Fruit fly (Drosophila melanogaster) whole organism, embryonic: ENCODE measurements around the gene Arp8.

ENCODE experiments used
- B-H2 ChIP-seq: fragments of 200-800 bp; sonication (Bioruptor generic); optimal IDR thresholded peaks from 2 replicates; lab custom pipeline; 2018; ENCODE audit warnings: missing biosample characterization, mild to moderate bottlenecking, missing genetic modification characterization
- Bgb ChIP-seq: fragments of 200-800 bp; sonication (Bioruptor generic); IDR thresholded peaks from 2 replicates; pipeline ENCODE4 v1.3.6; 2022; ENCODE audit warnings: missing biosample characterization, missing genetic modification characterization; ENCODE audit not compliant: partially characterized antibody
- CG11085 ChIP-seq: fragments of 200-800 bp; sonication (Bioruptor generic); IDR thresholded peaks from 2 replicates; pipeline ENCODE4 v1.3.6; 2022; ENCODE audit warnings: missing biosample characterization, missing genetic modification characterization
- CG11696 ChIP-seq: fragments of 200-800 bp; sonication (Bioruptor generic); IDR thresholded peaks from 2 replicates; pipeline ENCODE4 v1.3.6; 2022; ENCODE audit warnings: missing biosample characterization, missing genetic modification characterization
- CG12744 ChIP-seq: fragments of 200-800 bp; sonication (Bioruptor generic); optimal IDR thresholded peaks from 2 replicates; lab custom pipeline; 2016; ENCODE audit warnings: missing biosample characterization, missing genetic modification characterization
- CG13894 ChIP-seq: fragments of 200-800 bp; sonication (Bioruptor generic); optimal IDR thresholded peaks from 3 replicates; lab custom pipeline; 2018; ENCODE audit warnings: missing biosample characterization, mild to moderate bottlenecking, missing genetic modification characterization, moderate library complexity
- CG14667 ChIP-seq: fragments of 200-800 bp; sonication (Bioruptor generic); IDR thresholded peaks from 2 replicates; pipeline ENCODE4 v1.3.6; 2022; ENCODE audit warnings: missing biosample characterization, missing genetic modification characterization
- CG17328 ChIP-seq: fragments of 200-800 bp; sonication (Bioruptor generic); IDR thresholded peaks from 2 replicates; pipeline ENCODE4 v1.3.6; 2022; ENCODE audit warnings: missing biosample characterization, missing genetic modification characterization
- CG17612 ChIP-seq: fragments of 200-800 bp; sonication (Bioruptor generic); IDR thresholded peaks from 2 replicates; pipeline ENCODE4 v1.3.6; 2022; ENCODE audit warnings: missing biosample characterization, missing genetic modification characterization
- CG1832 ChIP-seq: fragments of 200-800 bp; sonication (Bioruptor generic); optimal IDR thresholded peaks from 2 replicates; lab custom pipeline; 2017; ENCODE audit warnings: missing biosample characterization, mild to moderate bottlenecking, missing genetic modification characterization, inconsistent platforms
- CG18764 ChIP-seq: fragments of 200-800 bp; sonication (Bioruptor generic); optimal IDR thresholded peaks from 3 replicates; lab custom pipeline; 2016; ENCODE audit warnings: missing biosample characterization, missing genetic modification characterization
- CG2116 ChIP-seq: fragments of 200-800 bp; sonication (Bioruptor generic); optimal IDR thresholded peaks from 3 replicates; lab custom pipeline; 2018; ENCODE audit warnings: missing biosample characterization, mild to moderate bottlenecking, missing genetic modification characterization
- CG2202 ChIP-seq: fragments of 200-800 bp; sonication (Bioruptor generic); optimal IDR thresholded peaks from 2 replicates; lab custom pipeline; 2018; ENCODE audit warnings: missing biosample characterization, mild to moderate bottlenecking, missing genetic modification characterization
- CG31441 ChIP-seq: fragments of 200-800 bp; sonication (Bioruptor generic); IDR thresholded peaks from 2 replicates; pipeline ENCODE4 v1.3.6; 2022; ENCODE audit warnings: missing biosample characterization, missing genetic modification characterization
- CG34376 ChIP-seq: fragments of 200-800 bp; sonication (Bioruptor generic); optimal IDR thresholded peaks from 2 replicates; lab custom pipeline; 2018; ENCODE audit warnings: missing biosample characterization, mild to moderate bottlenecking, missing genetic modification characterization
- CG3995 ChIP-seq: fragments of 200-800 bp; sonication (Bioruptor generic); optimal IDR thresholded peaks from 3 replicates; lab custom pipeline; 2016; ENCODE audit warnings: missing biosample characterization, missing genetic modification characterization
- CG4328 ChIP-seq: fragments of 200-800 bp; sonication (Bioruptor generic); optimal IDR thresholded peaks from 3 replicates; lab custom pipeline; 2017; ENCODE audit warnings: missing biosample characterization, missing genetic modification reagents, missing genetic modification characterization
- CG4707 ChIP-seq: fragments of 200-800 bp; sonication (Bioruptor generic); optimal IDR thresholded peaks from 2 replicates; lab custom pipeline; 2018; ENCODE audit warnings: missing biosample characterization, mild to moderate bottlenecking, missing genetic modification characterization, moderate library complexity
- CG6272 ChIP-seq: fragments of 200-800 bp; sonication (Bioruptor generic); IDR thresholded peaks from 2 replicates; pipeline ENCODE4 v1.3.6; 2022; ENCODE audit warnings: missing biosample characterization, missing genetic modification characterization
- CG7987 ChIP-seq: fragments of 200-800 bp; sonication (Bioruptor generic); optimal IDR thresholded peaks from 2 replicates; lab custom pipeline; 2018; ENCODE audit warnings: missing biosample characterization, mild to moderate bottlenecking, missing genetic modification characterization, moderate library complexity
- CG8290 ChIP-seq, 3 experiments: fragments of 200-800 bp; sonication (Bioruptor generic); optimal IDR thresholded peaks; 2 replicates each; lab custom pipeline; 2016 to 2019; ENCODE audit warnings: missing biosample characterization in 3 of 3, missing genetic modification characterization in 3 of 3, mild to moderate bottlenecking in 2 of 3, moderate library complexity in 1 of 3
- Dip2 ChIP-seq: fragments of 200-800 bp; sonication (Bioruptor generic); IDR thresholded peaks from 2 replicates; pipeline ENCODE4 v1.3.6; 2022; ENCODE audit warnings: missing biosample characterization, missing genetic modification characterization
- E2f1 ChIP-seq: fragments of 200-800 bp; sonication (Bioruptor generic); IDR thresholded peaks from 2 replicates; pipeline ENCODE4 v1.3.6; 2022; ENCODE audit warnings: missing biosample characterization, missing genetic modification characterization
- Eip74EF ChIP-seq, 2 experiments: fragments of 200-800 bp in 1 of 2; fragments of >200 bp in 1 of 2; sonication (Bioruptor generic) in 1 of 2; optimal IDR thresholded peaks; 2 replicates each; lab custom pipeline; 2017 to 2019; ENCODE audit warnings: missing biosample characterization in 2 of 2, missing genetic modification characterization in 2 of 2, mild to moderate bottlenecking in 1 of 2, moderate library complexity in 1 of 2
- Fer2 ChIP-seq: fragments of 200-800 bp; sonication (Bioruptor generic); optimal IDR thresholded peaks from 2 replicates; lab custom pipeline; 2018; ENCODE audit warnings: missing biosample characterization, mild to moderate bottlenecking, missing genetic modification characterization, moderate library complexity
- HmgZ ChIP-seq: fragments of 200-800 bp; sonication (Bioruptor generic); optimal IDR thresholded peaks from 2 replicates; lab custom pipeline; 2018; ENCODE audit warnings: missing biosample characterization, mild to moderate bottlenecking, missing genetic modification characterization
- Hmr ChIP-seq: fragments of 200-800 bp; sonication (Bioruptor generic); optimal IDR thresholded peaks from 3 replicates; lab custom pipeline; 2017; ENCODE audit warnings: mild to moderate bottlenecking, missing biosample characterization, missing genetic modification reagents, missing genetic modification characterization
- Nf-YB ChIP-seq: fragments of 200-800 bp; sonication (Bioruptor generic); optimal IDR thresholded peaks from 3 replicates; lab custom pipeline; 2019; ENCODE audit warnings: missing biosample characterization, mild to moderate bottlenecking, missing genetic modification characterization, moderate library complexity
- Stat92E ChIP-seq, 3 experiments: fragments of >200 bp in 2 of 3; fragments of 200-800 bp in 1 of 3; sonication (Bioruptor generic) in 1 of 3; optimal IDR thresholded peaks; 2 replicates each; lab custom pipeline; 2017 to 2019; ENCODE audit warnings: missing biosample characterization in 3 of 3, missing genetic modification characterization in 3 of 3, mild to moderate bottlenecking in 1 of 3, moderate library complexity in 1 of 3
- cg ChIP-seq: fragments of 200-800 bp; sonication (Bioruptor generic); optimal IDR thresholded peaks from 3 replicates; lab custom pipeline; 2019; ENCODE audit warnings: missing biosample characterization, mild to moderate bottlenecking, missing genetic modification characterization, moderate library complexity
- chm ChIP-seq: fragments of 200-800 bp; sonication (Bioruptor generic); IDR thresholded peaks from 2 replicates; pipeline ENCODE4 v1.3.6; 2022; ENCODE audit warnings: missing biosample characterization, missing genetic modification characterization
- fd3F ChIP-seq: fragments of 200-800 bp; sonication (Bioruptor generic); optimal IDR thresholded peaks from 2 replicates; lab custom pipeline; 2018; ENCODE audit warnings: missing biosample characterization, mild to moderate bottlenecking, missing genetic modification characterization, moderate library complexity
- fru ChIP-seq: fragments of >200 bp; optimal IDR thresholded peaks from 2 replicates; lab custom pipeline; 2017
- ftz-f1 ChIP-seq: fragments of 200-800 bp; sonication (Bioruptor generic); optimal IDR thresholded peaks from 2 replicates; lab custom pipeline; 2016; ENCODE audit warnings: missing biosample characterization, missing genetic modification characterization
- gcm2 ChIP-seq: fragments of 200-800 bp; sonication (Bioruptor generic); optimal IDR thresholded peaks from 2 replicates; lab custom pipeline; 2016; ENCODE audit warnings: missing biosample characterization, missing genetic modification characterization
- gfzf ChIP-seq: fragments of 200-800 bp; sonication (Bioruptor generic); optimal IDR thresholded peaks from 2 replicates; lab custom pipeline; 2016; ENCODE audit warnings: missing biosample characterization, mild to moderate bottlenecking, missing genetic modification characterization, moderate library complexity
- hth ChIP-seq: fragments of >200 bp; optimal IDR thresholded peaks from 2 replicates; lab custom pipeline; 2017; ENCODE audit warnings: inconsistent platforms
- insv ChIP-seq, 2 experiments: fragments of 200-800 bp; sonication (Bioruptor generic); optimal IDR thresholded peaks; 3 replicates each; lab custom pipeline; 2016 to 2018; ENCODE audit warnings: missing biosample characterization in 2 of 2, missing genetic modification characterization in 2 of 2
- ken ChIP-seq: fragments of 200-800 bp; sonication (Bioruptor generic); IDR thresholded peaks from 3 replicates; pipeline ENCODE4 v1.3.6; 2022; ENCODE audit warnings: missing biosample characterization, missing genetic modification characterization
- klu ChIP-seq: fragments of 200-800 bp; sonication (Bioruptor generic); IDR thresholded peaks from 2 replicates; pipeline ENCODE4 v1.3.6; 2022; ENCODE audit warnings: missing biosample characterization, missing genetic modification characterization
- mirr ChIP-seq: fragments of 200-800 bp; sonication (Bioruptor generic); optimal IDR thresholded peaks from 3 replicates; lab custom pipeline; 2018; ENCODE audit warnings: missing biosample characterization, mild to moderate bottlenecking, missing genetic modification characterization
- onecut ChIP-seq: fragments of 200-800 bp; sonication (Bioruptor generic); IDR thresholded peaks from 2 replicates; pipeline ENCODE4 v1.3.6; 2022; ENCODE audit warnings: missing biosample characterization, missing genetic modification characterization
- peb ChIP-seq: fragments of 200-800 bp; sonication (Bioruptor generic); IDR thresholded peaks from 2 replicates; pipeline ENCODE4 v1.3.6; 2022; ENCODE audit warnings: missing biosample characterization, missing genetic modification characterization
- psq ChIP-seq: fragments of 200-800 bp; sonication (Bioruptor generic); optimal IDR thresholded peaks from 2 replicates; lab custom pipeline; 2017; ENCODE audit warnings: missing biosample characterization, missing genetic modification characterization
- sima ChIP-seq: fragments of 200-800 bp; sonication (Bioruptor generic); optimal IDR thresholded peaks from 2 replicates; lab custom pipeline; 2016; ENCODE audit warnings: missing biosample characterization, missing genetic modification characterization
- sisA ChIP-seq: fragments of 200-800 bp; sonication (Bioruptor generic); IDR thresholded peaks from 2 replicates; pipeline ENCODE4 v1.3.6; 2022; ENCODE audit warnings: missing biosample characterization, missing genetic modification characterization
- slp2 ChIP-seq: fragments of 200-800 bp; sonication (Bioruptor generic); optimal IDR thresholded peaks from 2 replicates; lab custom pipeline; 2016; ENCODE audit warnings: missing biosample characterization, missing genetic modification characterization
- sqz ChIP-seq: fragments of 200-800 bp; sonication (Bioruptor generic); optimal IDR thresholded peaks from 3 replicates; lab custom pipeline; 2018; ENCODE audit warnings: missing biosample characterization, mild to moderate bottlenecking, missing genetic modification characterization
- stc ChIP-seq: fragments of 200-800 bp; sonication (Bioruptor generic); IDR thresholded peaks from 2 replicates; pipeline ENCODE4 v1.3.6; 2022; ENCODE audit warnings: missing biosample characterization, missing genetic modification characterization
- tx ChIP-seq: fragments of 200-800 bp; sonication (Bioruptor generic); optimal IDR thresholded peaks from 2 replicates; lab custom pipeline; 2016; ENCODE audit warnings: missing biosample characterization, missing genetic modification characterization
- usp ChIP-seq: fragments of >200 bp; optimal IDR thresholded peaks from 2 replicates; lab custom pipeline; 2017; ENCODE audit warnings: missing biosample characterization, missing genetic modification characterization
- zfh2 ChIP-seq: fragments of 200-800 bp; sonication (Bioruptor generic); optimal IDR thresholded peaks from 2 replicates; lab custom pipeline; 2016; ENCODE audit warnings: missing biosample characterization, missing genetic modification characterization

The Arp8 gene

dm6 chrX:17821466-17821865 lies 39.1 kb downstream of the Arp8 start (continued):
- TF ChIP-seq peb (GFP tag; lab: Robert Waterston, UW) (no peak), Nf-YB (GFP tag; lab: Kevin White, UChicago) (peak; percentile 66), chm (no peak), CG2202 (tag; lab: Kevin White, UChicago) (no peak), hth (no peak), sima (GFP tag; lab: Kevin White, UChicago) (no peak), slp2 (GFP tag; lab: Kevin White, UChicago) (no peak), cg (GFP tag; lab: Kevin White, UChicago) (no peak), fru (lab: Kevin White, UChicago) (no peak), usp (GFP tag; lab: Kevin White, UChicago) (no peak), CG4707 (GFP tag; lab: Kevin White, UChicago) (no peak), Dip2 (GFP tag; lab: Robert Waterston, UW) (no peak), CG1832 (GFP tag; lab: Kevin White, UChicago) (peak; percentile 69), gfzf (GFP tag; lab: Kevin White, UChicago) (no peak), CG11085 (GFP tag; lab: Robert Waterston, UW) (no peak), CG12744 (GFP tag; lab: Kevin White, UChicago) (no peak), tx (GFP tag; lab: Kevin White, UChicago) (no peak), fd3F (GFP tag; lab: Kevin White, UChicago) (no peak), Eip74EF (GFP tag; optimal IDR thresholded peaks at IDR 0.05; lab: Kevin White, UChicago) (no peak), CG2116 (GFP tag; lab: Kevin White, UChicago) (no peak), CG4328 (GFP tag; lab: Kevin White, UChicago) (no peak), CG3995 (peak; percentile 96), B-H2 (GFP tag; lab: Kevin White, UChicago) (peak; percentile 2), CG11696 (GFP tag; lab: Robert Waterston, UW) (no peak), CG17328 (GFP tag; lab: Robert Waterston, UW) (no peak), insv (GFP tag; optimal IDR thresholded peaks at IDR 0.05; lab: Kevin White, UChicago) (peak in 1 of 2 experiments; percentile 34), CG34376 (no peak), zfh2 (GFP tag; lab: Kevin White, UChicago) (no peak), Stat92E (GFP tag; optimal IDR thresholded peaks at IDR 0.05; lab: Kevin White, UChicago) (no peak), sqz (GFP tag; lab: Kevin White, UChicago) (no peak), CG18764 (no peak), sisA (GFP tag; lab: Robert Waterston, UW) (no peak), ken (GFP tag; lab: Robert Waterston, UW) (no peak), onecut (GFP tag; lab: Robert Waterston, UW) (no peak), psq (GFP tag; lab: Kevin White, UChicago) (no peak), stc (GFP tag; lab: Robert Waterston, UW) (no peak), CG7987 (no peak), CG8290 (GFP tag; optimal IDR thresholded peaks at IDR 0.05; lab: Kevin White, UChicago) (no peak), CG8290 (tag; optimal IDR thresholded peaks at IDR 0.05; lab: Kevin White, UChicago) (no peak), Hmr (GFP tag; lab: Kevin White, UChicago) (no peak), Bgb (no peak), Fer2 (tag; lab: Kevin White, UChicago) (no peak), E2f1 (no peak), CG14667 (GFP tag; lab: Robert Waterston, UW) (no peak), CG13894 (no peak), ftz-f1 (GFP tag; lab: Kevin White, UChicago) (peak; percentile 38), mirr (peak; percentile 66), gcm2 (GFP tag; lab: Kevin White, UChicago) (no peak), klu (GFP tag; lab: Robert Waterston, UW) (peak; percentile 38; the same call in 1 of the 2 replicates), HmgZ (peak; percentile 16), CG6272 (GFP tag; lab: Robert Waterston, UW) (no peak), CG17612 (GFP tag; lab: Robert Waterston, UW) (no peak), CG31441 (GFP tag; lab: Robert Waterston, UW) (peak; percentile 34; the same call in 1 of the 2 replicates)
